Fruit fly (Drosophila melanogaster): ENCODE measurements around the gene Gk1.

DNA sequence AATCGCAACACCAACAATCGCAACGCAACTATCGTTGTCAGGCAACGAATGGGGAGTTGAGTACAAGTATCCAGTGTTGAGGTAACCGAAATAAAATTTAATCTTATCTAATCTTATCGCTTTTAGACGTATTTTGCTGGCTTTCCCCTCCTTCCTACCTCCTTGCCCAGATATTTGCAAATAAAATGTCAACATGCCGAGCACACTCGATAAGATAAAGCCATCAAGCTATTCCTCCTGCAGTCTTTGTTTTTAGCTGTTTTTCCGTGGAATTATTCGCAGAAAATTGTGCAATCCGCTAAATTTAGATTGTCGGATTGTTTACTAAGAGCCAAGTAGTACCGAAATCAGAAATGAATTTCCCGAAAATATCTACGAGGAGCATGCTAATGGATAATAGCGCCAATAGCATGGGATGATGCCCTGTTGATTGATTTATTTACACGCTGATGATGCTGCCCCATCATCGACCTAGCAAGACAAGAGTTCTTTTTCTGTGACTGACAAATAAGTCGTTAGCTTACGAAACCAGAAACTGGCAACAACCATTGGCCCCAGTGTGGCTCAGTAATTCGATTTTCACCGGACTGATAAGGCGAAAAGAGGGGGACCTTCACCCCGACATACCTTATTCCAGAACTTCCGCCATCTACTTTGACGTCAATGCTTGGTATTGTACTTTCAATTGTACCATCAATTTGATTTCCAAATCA is 48.9 kb downstream of the Gk1 start:
- TF ChIP-seq psq (GFP tag; optimal IDR thresholded peaks at IDR 0.05) (peak; percentile 6), pan (optimal IDR thresholded peaks at IDR 0.05) (no peak), usp (GFP tag; optimal IDR thresholded peaks at IDR 0.05) (no peak), Hnf4 (GFP tag; optimal IDR thresholded peaks at IDR 0.05) (peak; percentile 35), Vsx2 (GFP tag; optimal IDR thresholded peaks at IDR 0.05; ENCODE audit: partially characterized antibody) (peak; percentile 4), fru (GFP tag; optimal IDR thresholded peaks at IDR 0.05) (peak; percentile 27), h (GFP tag; optimal IDR thresholded peaks at IDR 0.05) (peak; percentile 59), rgr (GFP tag; optimal IDR thresholded peaks at IDR 0.05) (peak; percentile 17), CrebA (GFP tag; optimal IDR thresholded peaks at IDR 0.05; ENCODE audit: borderline replicate concordance) (no peak), sv (GFP tag; optimal IDR thresholded peaks at IDR 0.05) (no peak), lola (GFP tag; optimal IDR thresholded peaks at IDR 0.05) (no peak)

Data from whole organism, wandering third instar larva.